Fruit fly (Drosophila melanogaster) whole organism, embryonic: ENCODE data around the gene Usp1.

Source experiments
- ATbp ChIP-seq: fragments of 200-800 bp; sonication (Bioruptor generic); optimal IDR thresholded peaks from 2 replicates; lab custom pipeline; 2017; ENCODE audit warnings: missing biosample characterization, mild to moderate bottlenecking, missing genetic modification characterization, missing genetic modification reagents
- Bdp1 ChIP-seq: fragments of 200-800 bp; sonication (Bioruptor generic); optimal IDR thresholded peaks from 3 replicates; lab custom pipeline; 2016; ENCODE audit warnings: missing biosample characterization, missing genetic modification characterization
- CG10321 ChIP-seq: fragments of 200-800 bp; sonication (Bioruptor generic); IDR thresholded peaks from 2 replicates; pipeline ENCODE4 v1.3.6; 2022; ENCODE audit warnings: missing biosample characterization, missing genetic modification characterization
- CG10543 ChIP-seq: fragments of 200-800 bp; sonication (Bioruptor generic); optimal IDR thresholded peaks from 3 replicates; lab custom pipeline; 2017; ENCODE audit warnings: missing biosample characterization, mild to moderate bottlenecking, missing genetic modification characterization, moderate library complexity
- CG10654 ChIP-seq: fragments of 200-800 bp; sonication (Bioruptor generic); optimal IDR thresholded peaks from 2 replicates; lab custom pipeline; 2016; ENCODE audit warnings: missing biosample characterization, missing genetic modification characterization
- CG10959 ChIP-seq: fragments of 200-800 bp; sonication (Bioruptor generic); IDR thresholded peaks from 2 replicates; pipeline ENCODE4 v1.3.6; 2022; ENCODE audit warnings: missing biosample characterization, missing genetic modification characterization
- CG11398 ChIP-seq: fragments of 200-800 bp; sonication (Bioruptor generic); optimal IDR thresholded peaks from 2 replicates; lab custom pipeline; 2016; ENCODE audit warnings: missing biosample characterization, missing genetic modification characterization
- CG12391 ChIP-seq: fragments of 200-800 bp; sonication (Bioruptor generic); optimal IDR thresholded peaks from 3 replicates; lab custom pipeline; 2018; ENCODE audit warnings: missing biosample characterization, mild to moderate bottlenecking, missing genetic modification characterization, moderate library complexity
- CG12659 ChIP-seq: fragments of 200-800 bp; sonication (Bioruptor generic); optimal IDR thresholded peaks from 3 replicates; lab custom pipeline; 2017; ENCODE audit warnings: mild to moderate bottlenecking, missing biosample characterization, missing genetic modification reagents, missing genetic modification characterization
- CG18011 ChIP-seq: fragments of 200-800 bp; sonication (Bioruptor generic); optimal IDR thresholded peaks from 2 replicates; lab custom pipeline; 2017; ENCODE audit warnings: missing biosample characterization, missing genetic modification characterization, mild to moderate bottlenecking, moderate library complexity, missing genotype
- CG2678 ChIP-seq: fragments of 200-800 bp; sonication (Bioruptor generic); optimal IDR thresholded peaks from 3 replicates; lab custom pipeline; 2019; ENCODE audit warnings: missing biosample characterization, mild to moderate bottlenecking, missing genetic modification characterization, moderate library complexity
- CG2889 ChIP-seq: fragments of 200-800 bp; sonication (Bioruptor generic); IDR thresholded peaks from 3 replicates; pipeline ENCODE4 v1.3.6; 2022; ENCODE audit warnings: missing biosample characterization, missing genetic modification characterization
- CG31388 ChIP-seq: fragments of 200-800 bp; sonication (Bioruptor generic); optimal IDR thresholded peaks from 2 replicates; lab custom pipeline; 2016; ENCODE audit warnings: missing biosample characterization, missing genetic modification characterization
- CG32532 ChIP-seq: fragments of 200-800 bp; sonication (Bioruptor generic); IDR thresholded peaks from 2 replicates; pipeline ENCODE4 v1.3.6; 2022; ENCODE audit warnings: missing biosample characterization, missing genetic modification characterization
- CG32772 ChIP-seq: fragments of 200-800 bp; sonication (Bioruptor generic); IDR thresholded peaks from 2 replicates; pipeline ENCODE4 v1.3.6; 2022; ENCODE audit warnings: missing biosample characterization, missing genetic modification characterization
- CG33557 ChIP-seq: fragments of 200-800 bp; sonication (Bioruptor generic); optimal IDR thresholded peaks from 2 replicates; lab custom pipeline; 2019; ENCODE audit warnings: missing biosample characterization, mild to moderate bottlenecking, missing genetic modification characterization, moderate library complexity
- CG3838 ChIP-seq: fragments of 200-800 bp; sonication (Bioruptor generic); optimal IDR thresholded peaks from 3 replicates; lab custom pipeline; 2016; ENCODE audit warnings: missing biosample characterization, missing genetic modification characterization
- CG4424 ChIP-seq: fragments of 200-800 bp; sonication (Bioruptor generic); optimal IDR thresholded peaks from 3 replicates; lab custom pipeline; 2016; ENCODE audit warnings: missing biosample characterization, missing genetic modification characterization
- CG7556 ChIP-seq: fragments of 200-800 bp; sonication (Bioruptor generic); optimal IDR thresholded peaks from 2 replicates; lab custom pipeline; 2017; ENCODE audit warnings: missing biosample characterization, mild to moderate bottlenecking, missing genetic modification characterization
- Dbx ChIP-seq: fragments of 200-800 bp; sonication (Bioruptor generic); IDR thresholded peaks from 3 replicates; pipeline ENCODE4 v1.3.6; 2022; ENCODE audit warnings: missing biosample characterization, missing genetic modification characterization
- Dref ChIP-seq: fragments of 200-800 bp; sonication (Bioruptor generic); IDR thresholded peaks from 2 replicates; pipeline ENCODE4 v1.3.6; 2022; ENCODE audit warnings: missing biosample characterization, missing genetic modification characterization
- E2f1 ChIP-seq: fragments of 200-800 bp; sonication (Bioruptor generic); IDR thresholded peaks from 2 replicates; pipeline ENCODE4 v1.3.6; 2022; ENCODE audit warnings: missing biosample characterization, missing genetic modification characterization
- ERR ChIP-seq: fragments of 200-800 bp; sonication (Bioruptor generic); optimal IDR thresholded peaks from 2 replicates; lab custom pipeline; 2016; ENCODE audit warnings: missing biosample characterization, missing genetic modification characterization
- HHEX ChIP-seq: fragments of 200-800 bp; sonication (Bioruptor generic); optimal IDR thresholded peaks from 3 replicates; lab custom pipeline; 2017; ENCODE audit warnings: missing biosample characterization, mild to moderate bottlenecking, missing genetic modification characterization, missing genetic modification reagents
- Hmx ChIP-seq: fragments of 200-800 bp; sonication (Bioruptor generic); optimal IDR thresholded peaks from 2 replicates; lab custom pipeline; 2016; ENCODE audit warnings: missing biosample characterization, missing genetic modification characterization
- Hr39 ChIP-seq: fragments of >200 bp; optimal IDR thresholded peaks from 2 replicates; lab custom pipeline; 2017
- Myb ChIP-seq: fragments of 200-800 bp; sonication (Bioruptor generic); optimal IDR thresholded peaks from 2 replicates; lab custom pipeline; 2016; ENCODE audit warnings: missing biosample characterization, missing genetic modification characterization
- NC2β ChIP-seq: fragments of 200-800 bp; sonication (Bioruptor generic); optimal IDR thresholded peaks from 2 replicates; lab custom pipeline; 2016; ENCODE audit warnings: missing biosample characterization, missing genetic modification characterization
- Nf-YB ChIP-seq: fragments of 200-800 bp; sonication (Bioruptor generic); optimal IDR thresholded peaks from 3 replicates; lab custom pipeline; 2019; ENCODE audit warnings: missing biosample characterization, mild to moderate bottlenecking, missing genetic modification characterization, moderate library complexity
- Rx ChIP-seq: fragments of 200-800 bp; sonication (Bioruptor generic); IDR thresholded peaks from 2 replicates; pipeline ENCODE4 v1.3.6; 2022; ENCODE audit warnings: missing biosample characterization, missing genetic modification characterization
- Scr ChIP-seq: fragments of 200-800 bp; sonication (Bioruptor generic); IDR thresholded peaks from 2 replicates; pipeline ENCODE4 v1.3.6; 2022; ENCODE audit warnings: missing biosample characterization, missing genetic modification characterization; ENCODE audit not compliant: partially characterized antibody
- Sin3A ChIP-seq: fragments of >200 bp; optimal IDR thresholded peaks from 2 replicates; lab custom pipeline; 2018
- ap ChIP-seq: fragments of 200-800 bp; sonication (Bioruptor generic); IDR thresholded peaks from 2 replicates; pipeline ENCODE4 v1.3.6; 2022; ENCODE audit warnings: missing biosample characterization, missing genetic modification characterization
- bigmax ChIP-seq: fragments of 200-800 bp; sonication (Bioruptor generic); optimal IDR thresholded peaks from 2 replicates; lab custom pipeline; 2018; ENCODE audit warnings: missing biosample characterization, mild to moderate bottlenecking, missing genetic modification characterization
- cas ChIP-seq: fragments of 200-800 bp; sonication (Bioruptor generic); IDR thresholded peaks from 2 replicates; pipeline ENCODE4 v1.3.6; 2022; ENCODE audit warnings: missing biosample characterization, missing genetic modification characterization
- crp ChIP-seq, 2 experiments: fragments of 200-800 bp; sonication (Bioruptor generic); optimal IDR thresholded peaks; 2 replicates in 1 of 2; 3 replicates in 1 of 2; lab custom pipeline; 2017; ENCODE audit warnings: missing biosample characterization in 2 of 2, missing genetic modification characterization in 2 of 2, mild to moderate bottlenecking in 1 of 2, moderate library complexity in 1 of 2
- dm ChIP-seq: fragments of 200-800 bp; sonication (Bioruptor generic); optimal IDR thresholded peaks from 3 replicates; lab custom pipeline; 2016; ENCODE audit warnings: missing biosample characterization, missing genetic modification characterization
- dysf ChIP-seq: fragments of 200-800 bp; sonication (Bioruptor generic); IDR thresholded peaks from 3 replicates; pipeline ENCODE4 v1.3.6; 2022; ENCODE audit warnings: missing biosample characterization, missing genetic modification characterization
- emc ChIP-seq: fragments of 200-800 bp; sonication (Bioruptor generic); optimal IDR thresholded peaks from 2 replicates; lab custom pipeline; 2016; ENCODE audit warnings: missing biosample characterization, missing genetic modification characterization
- esg ChIP-seq: fragments of 200-800 bp; sonication (Bioruptor generic); conservative IDR thresholded peaks from 2 replicates; pipeline ENCODE4 v1.3.6; 2022; ENCODE audit warnings: missing biosample characterization, missing genetic modification characterization
- ftz-f1 ChIP-seq: fragments of 200-800 bp; sonication (Bioruptor generic); optimal IDR thresholded peaks from 2 replicates; lab custom pipeline; 2016; ENCODE audit warnings: missing biosample characterization, missing genetic modification characterization
- gce ChIP-seq: fragments of 200-800 bp; sonication (Bioruptor generic); IDR thresholded peaks from 3 replicates; pipeline ENCODE4 v1.3.6; 2022; ENCODE audit warnings: missing biosample characterization, missing genetic modification characterization
- gem ChIP-seq: fragments of 200-800 bp; sonication (Bioruptor generic); optimal IDR thresholded peaks from 2 replicates; lab custom pipeline; 2019; ENCODE audit warnings: missing biosample characterization, mild to moderate bottlenecking, missing genetic modification characterization, moderate library complexity
- kah ChIP-seq: fragments of 200-800 bp; sonication (Bioruptor generic); optimal IDR thresholded peaks from 2 replicates; lab custom pipeline; 2018; ENCODE audit warnings: missing biosample characterization, mild to moderate bottlenecking, missing genetic modification characterization
- kay ChIP-seq: fragments of 200-800 bp; sonication (Bioruptor generic); optimal IDR thresholded peaks from 2 replicates; lab custom pipeline; 2016; ENCODE audit warnings: missing biosample characterization, missing genetic modification characterization
- lbe ChIP-seq: fragments of 200-800 bp; sonication (Bioruptor generic); optimal IDR thresholded peaks from 2 replicates; lab custom pipeline; 2016; ENCODE audit warnings: missing biosample characterization, mild to moderate bottlenecking, missing genetic modification characterization
- mirr ChIP-seq: fragments of 200-800 bp; sonication (Bioruptor generic); optimal IDR thresholded peaks from 3 replicates; lab custom pipeline; 2018; ENCODE audit warnings: missing biosample characterization, mild to moderate bottlenecking, missing genetic modification characterization
- pnt ChIP-seq: fragments of 200-800 bp; sonication (Bioruptor generic); optimal IDR thresholded peaks from 3 replicates; lab custom pipeline; 2016; ENCODE audit warnings: missing biosample characterization, missing genetic modification characterization
- pum ChIP-seq: fragments of 200-800 bp; sonication (Bioruptor generic); optimal IDR thresholded peaks from 2 replicates; lab custom pipeline; 2016; ENCODE audit warnings: missing biosample characterization, missing genetic modification characterization
- salm ChIP-seq: fragments of 200-800 bp; sonication (Bioruptor generic); optimal IDR thresholded peaks from 2 replicates; lab custom pipeline; 2018; ENCODE audit warnings: missing biosample characterization, mild to moderate bottlenecking, missing genetic modification characterization
- slbo ChIP-seq: fragments of 200-800 bp; sonication (Bioruptor generic); IDR thresholded peaks from 2 replicates; pipeline ENCODE4 v1.3.6; 2022; ENCODE audit warnings: missing biosample characterization, missing genetic modification characterization
- tll ChIP-seq, 2 experiments: fragments of 200-800 bp in 1 of 2; fragments of >200 bp in 1 of 2; sonication (Bioruptor generic) in 1 of 2; optimal IDR thresholded peaks; 2 replicates each; lab custom pipeline; 2017 to 2019; ENCODE audit warnings: missing biosample characterization in 2 of 2, missing genetic modification characterization in 2 of 2, mild to moderate bottlenecking in 1 of 2, moderate library complexity in 1 of 2

Gene Usp1

dm6 chr3R:29214982-29215533 lies 13.9 kb upstream of the Usp1 start (continued):
- TF ChIP-seq CG32532 (peak; percentile 46), salm (no peak), Hmx (GFP tag; lab: Kevin White, UChicago) (no peak), CG10321 (GFP tag; lab: Robert Waterston, UW) (no peak), CG2678 (tag; lab: Kevin White, UChicago) (peak; percentile 39), esg (GFP tag; lab: Robert Waterston, UW) (no peak), E2f1 (GFP tag; lab: Robert Waterston, UW) (no peak), CG31388 (GFP tag; lab: Kevin White, UChicago) (no peak), gce (no peak), Hr39 (lab: Kevin White, UChicago) (no peak), CG18011 (GFP tag; lab: Kevin White, UChicago) (no peak), CG11398 (GFP tag; lab: Kevin White, UChicago) (no peak), dm (no peak), CG10543 (GFP tag; lab: Kevin White, UChicago) (peak; percentile 51), CG10654 (no peak), NC2β (GFP tag; lab: Kevin White, UChicago) (no peak), CG2889 (no peak), CG32772 (GFP tag; lab: Robert Waterston, UW) (peak; percentile 64), crp (GFP tag; optimal IDR thresholded peaks at IDR 0.05; lab: Kevin White, UChicago) (no peak), HHEX (GFP tag; lab: Kevin White, UChicago) (no peak), emc (GFP tag; lab: Kevin White, UChicago) (no peak), Scr (GFP tag; lab: Robert Waterston, UW) (0 out of 2 replicates have a peak, but pooled peaks have one; percentile 23), ftz-f1 (no peak), ap (GFP tag; lab: Robert Waterston, UW) (no peak), mirr (GFP tag; lab: Kevin White, UChicago) (no peak), Rx (GFP tag; lab: Robert Waterston, UW) (no peak), kah (no peak), Sin3A (lab: Kevin White, UChicago) (no peak), dysf (no peak), CG12659 (GFP tag; lab: Kevin White, UChicago) (no peak), CG3838 (GFP tag; lab: Kevin White, UChicago) (no peak), CG4424 (GFP tag; lab: Kevin White, UChicago) (no peak), cas (GFP tag; lab: Robert Waterston, UW) (no peak), lbe (peak; percentile 57), CG33557 (GFP tag; lab: Kevin White, UChicago) (no peak), ERR (GFP tag; lab: Kevin White, UChicago) (no peak), tll (GFP tag; optimal IDR thresholded peaks at IDR 0.05; lab: Kevin White, UChicago) (no peak), pnt (no peak), ATbp (GFP tag; lab: Kevin White, UChicago) (no peak), Bdp1 (GFP tag; lab: Kevin White, UChicago) (no peak), slbo (GFP tag; lab: Robert Waterston, UW) (0 out of 2 replicates have a peak, but pooled peaks have one; percentile 19), CG12391 (no peak), CG10959 (GFP tag; lab: Robert Waterston, UW) (no peak), Dbx (GFP tag; lab: Robert Waterston, UW) (no peak), gem (tag; lab: Kevin White, UChicago) (peak; percentile 14), CG7556 (GFP tag; lab: Kevin White, UChicago) (no peak), bigmax (GFP tag; lab: Kevin White, UChicago) (no peak), kay (GFP tag; lab: Kevin White, UChicago) (no peak), Myb (no peak), pum (GFP tag; lab: Kevin White, UChicago) (no peak), Dref (GFP tag; lab: Robert Waterston, UW) (no peak), Nf-YB (GFP tag; lab: Kevin White, UChicago) (no peak)
